Fruit fly (Drosophila melanogaster) whole organism, adult: ENCODE results near the gene CG31496.

Experiments used
- CG12768 ChIP-seq: fragments of 200-800 bp; sonication (Bioruptor generic); optimal IDR thresholded peaks from 2 replicates; lab custom pipeline; 2017; ENCODE audit warnings: missing biosample characterization, missing genetic modification characterization, mild to moderate bottlenecking, moderate library complexity, missing genetic modification reagents
- CG1620 ChIP-seq: fragments of 200-800 bp; sonication (Bioruptor generic); optimal IDR thresholded peaks from 2 replicates; lab custom pipeline; 2016; ENCODE audit warnings: missing biosample characterization, missing genetic modification characterization
- CG33017 ChIP-seq: fragments of 200-800 bp; sonication (Bioruptor generic); optimal IDR thresholded peaks from 2 replicates; lab custom pipeline; 2018; ENCODE audit warnings: missing biosample characterization, mild to moderate bottlenecking, missing genetic modification characterization, moderate library complexity
- CG5204 ChIP-seq: fragments of 200-800 bp; sonication (Bioruptor generic); optimal IDR thresholded peaks from 2 replicates; lab custom pipeline; 2016; ENCODE audit warnings: missing biosample characterization, missing genetic modification characterization
- CG7045 ChIP-seq: fragments of 200-800 bp; sonication (Bioruptor generic); optimal IDR thresholded peaks from 2 replicates; lab custom pipeline; 2017; ENCODE audit warnings: missing biosample characterization, mild to moderate bottlenecking, missing genetic modification characterization
- Clk ChIP-seq: fragments of 200-800 bp; sonication (Bioruptor generic); optimal IDR thresholded peaks from 2 replicates; lab custom pipeline; 2017; ENCODE audit warnings: missing biosample characterization, missing genetic modification characterization
- Hr96 ChIP-seq: fragments of 200-800 bp; sonication (Bioruptor generic); optimal IDR thresholded peaks from 2 replicates; lab custom pipeline; 2016; ENCODE audit warnings: missing biosample characterization, missing genetic modification characterization
- bab1 ChIP-seq: fragments of 200-800 bp; sonication (Bioruptor generic); optimal IDR thresholded peaks from 3 replicates; lab custom pipeline; 2019; ENCODE audit warnings: missing biosample characterization, mild to moderate bottlenecking, missing genetic modification characterization, moderate library complexity
- cnc ChIP-seq, 2 experiments: fragments of >200 bp; optimal IDR thresholded peaks; 2 replicates each; lab custom pipeline; 2017
- kay ChIP-seq: fragments of 200-800 bp; sonication (Bioruptor generic); peaks from one replicate; lab custom pipeline; 2016; ENCODE audit warnings: missing biosample characterization, missing genetic modification characterization, borderline replicate concordance
- pad ChIP-seq: fragments of 200-800 bp; sonication (Bioruptor generic); optimal IDR thresholded peaks from 3 replicates; lab custom pipeline; 2017; ENCODE audit warnings: missing biosample characterization, missing genetic modification characterization, mild to moderate bottlenecking, moderate library complexity, missing genetic modification reagents
- toe ChIP-seq: fragments of 200-800 bp; sonication (Bioruptor generic); optimal IDR thresholded peaks from 2 replicates; lab custom pipeline; 2016; ENCODE audit warnings: missing biosample characterization, missing genetic modification characterization

DNA sequence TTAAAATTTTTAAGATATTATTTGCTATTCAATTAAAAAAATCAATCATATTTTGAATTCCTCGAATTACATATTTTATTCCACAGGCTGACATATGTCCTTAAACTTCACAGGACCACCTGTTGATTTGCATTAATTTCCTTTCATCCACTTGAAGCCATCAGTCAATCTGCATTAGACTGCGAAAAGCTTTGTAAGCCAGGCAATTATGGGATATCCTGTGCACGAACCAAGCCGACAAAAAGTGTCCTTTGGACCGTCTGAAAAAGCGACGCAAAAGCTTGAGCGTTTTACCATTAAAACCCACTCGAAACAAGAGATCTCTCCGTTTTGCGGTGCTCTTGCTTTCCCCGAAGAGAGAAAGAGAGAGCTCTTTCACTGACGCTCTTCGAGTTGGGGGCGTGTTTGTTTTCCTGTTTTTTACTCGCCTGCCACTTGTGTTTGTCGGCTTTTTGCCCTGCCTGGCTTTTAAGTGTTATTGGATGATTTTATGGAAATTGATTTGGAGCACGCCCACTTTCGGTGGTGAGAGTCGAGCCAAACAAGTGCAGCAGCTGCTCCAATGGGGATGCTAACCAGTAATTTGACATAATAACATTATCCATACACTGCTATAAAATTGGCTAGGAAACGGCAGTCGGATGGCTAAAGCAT lies 38.2 kb upstream of the CG31496 start:
- no peak for TF ChIP-seq CG1620
- TF ChIP-seq Hr96 (GFP tag; lab: Kevin White, UChicago) = no peak
- no peak for TF ChIP-seq CG12768
- no peak for TF ChIP-seq cnc (optimal IDR thresholded peaks at IDR 0.05; lab: Kevin White, UChicago)
- TF ChIP-seq Clk = no peak
- TF ChIP-seq kay (GFP tag; lab: Kevin White, UChicago) = no peak
- TF ChIP-seq CG7045 (GFP tag; lab: Kevin White, UChicago) = no peak
- no peak for TF ChIP-seq pad (GFP tag; lab: Kevin White, UChicago)
- TF ChIP-seq toe (GFP tag; lab: Kevin White, UChicago) = no peak
- no peak for TF ChIP-seq CG33017 (tag; lab: Kevin White, UChicago)
- no peak for TF ChIP-seq CG5204 (GFP tag; lab: Kevin White, UChicago)
- no peak for TF ChIP-seq bab1
